Worm (Caenorhabditis elegans) whole organism, young adult: ENCODE measurements around the gene C54F6.20.

Experiments
- B0035.1 ChIP-seq: sonication (generic microtip); optimal IDR thresholded peaks from 2 replicates; lab custom pipeline; 2016; ENCODE audit warnings: missing genetic modification characterization, mild to moderate bottlenecking, missing compliant biosample characterization, missing genotype, missing genetic modification reagents
- B0336.3 ChIP-seq: fragments of 200-800 bp; sonication (Bioruptor generic); IDR thresholded peaks from 2 replicates; pipeline ENCODE4 v1.3.6; 2022; ENCODE audit warnings: missing genetic modification characterization, missing compliant biosample characterization
- C17E4.6 ChIP-seq: fragments of 200-800 bp; sonication (Bioruptor generic); IDR thresholded peaks from 2 replicates; pipeline ENCODE4 v1.3.6; 2022; ENCODE audit warnings: missing genetic modification reagents, missing genetic modification characterization, missing compliant biosample characterization
- F33H1.4 ChIP-seq: fragments of 200-800 bp; sonication (Bioruptor generic); IDR thresholded peaks from 2 replicates; pipeline ENCODE4 v1.3.6; 2022; ENCODE audit warnings: missing genetic modification reagents, missing genetic modification characterization, missing compliant biosample characterization
- F37B4.10 ChIP-seq: fragments of 200-800 bp; sonication (Bioruptor generic); IDR thresholded peaks from 2 replicates; pipeline ENCODE4 v1.3.6; 2022; ENCODE audit warnings: missing genetic modification characterization, missing compliant biosample characterization
- F39B2.1 ChIP-seq: fragments of 200-800 bp; sonication (Bioruptor generic); IDR thresholded peaks from 2 replicates; pipeline ENCODE4 v1.3.6; 2022; ENCODE audit warnings: missing genetic modification reagents, missing genetic modification characterization, missing compliant biosample characterization
- K11D2.4 ChIP-seq: fragments of 200-800 bp; sonication (Bioruptor generic); IDR thresholded peaks from 2 replicates; pipeline ENCODE4 v1.3.6; 2022; ENCODE audit warnings: missing genetic modification reagents, missing genetic modification characterization, missing compliant biosample characterization
- Y53G8AR.9 ChIP-seq: fragments of 200-800 bp; sonication (Bioruptor generic); conservative IDR thresholded peaks from 2 replicates; pipeline ENCODE4 v1.3.6; 2022; ENCODE audit warnings: missing genetic modification reagents, missing genetic modification characterization, missing compliant biosample characterization
- Y79H2A.3 ChIP-seq: fragments of 200-800 bp; sonication (Bioruptor generic); conservative IDR thresholded peaks from 2 replicates; pipeline ENCODE4 v1.3.6; 2022; ENCODE audit warnings: missing genetic modification reagents, missing genetic modification characterization, missing compliant biosample characterization
- Y95B8A.8 ChIP-seq: fragments of 200-800 bp; sonication (Bioruptor generic); IDR thresholded peaks from 2 replicates; pipeline ENCODE4 v1.3.6; 2022; ENCODE audit warnings: missing genetic modification reagents, missing genetic modification characterization, missing compliant biosample characterization
- akir-1 ChIP-seq: fragments of 200-800 bp; sonication (Bioruptor generic); optimal IDR thresholded peaks from 2 replicates; lab custom pipeline; 2018; ENCODE audit warnings: mild to moderate bottlenecking, missing genetic modification characterization, moderate library complexity, missing compliant biosample characterization
- aptf-3 ChIP-seq: fragments of 200-800 bp; sonication (Bioruptor generic); IDR thresholded peaks from 2 replicates; pipeline ENCODE4 v1.3.6; 2022; ENCODE audit warnings: missing genetic modification characterization, missing compliant biosample characterization
- bed-1 ChIP-seq: fragments of 200-800 bp; sonication (Bioruptor generic); IDR thresholded peaks from 2 replicates; pipeline ENCODE4 v1.3.6; 2022; ENCODE audit warnings: missing genetic modification reagents, missing genetic modification characterization, missing compliant biosample characterization
- ccch-3 ChIP-seq: fragments of 200-800 bp; sonication (Bioruptor generic); optimal IDR thresholded peaks from 2 replicates; lab custom pipeline; 2018; ENCODE audit warnings: mild to moderate bottlenecking, missing genetic modification characterization, missing compliant biosample characterization
- cebp-1 ChIP-seq, 2 experiments: fragments of 200-800 bp in 1 of 2; sonication (Bioruptor generic) in 1 of 2; sonication (generic microtip) in 1 of 2; IDR thresholded peaks in 1 of 2; optimal IDR thresholded peaks in 1 of 2; 2 replicates each; pipeline versions ENCODE4 v1.3.6 to Lab custom; 2017 to 2022; ENCODE audit warnings: missing compliant biosample characterization in 2 of 2, missing genetic modification characterization in 2 of 2, mild to moderate bottlenecking in 1 of 2, missing genetic modification reagents in 1 of 2, moderate library complexity in 1 of 2
- ceh-58 ChIP-seq: fragments of 200-800 bp; sonication (Bioruptor generic); IDR thresholded peaks from 2 replicates; pipeline ENCODE4 v1.3.6; 2022; ENCODE audit warnings: missing genetic modification characterization, missing compliant biosample characterization
- chd-7 ChIP-seq: sonication (generic microtip); optimal IDR thresholded peaks from 2 replicates; lab custom pipeline; 2016; ENCODE audit warnings: mild to moderate bottlenecking, missing genetic modification characterization, moderate library complexity, missing compliant biosample characterization
- dpff-1 ChIP-seq: sonication (generic microtip); optimal IDR thresholded peaks from 2 replicates; lab custom pipeline; 2017; ENCODE audit warnings: mild to moderate bottlenecking, missing genetic modification characterization, missing compliant biosample characterization
- dpl-1 ChIP-seq: fragments of 150-350 bp; optimal IDR thresholded peaks from 2 replicates; lab custom pipeline; 2014; ENCODE audit warnings: missing biosample characterization, missing genetic modification reagents, missing genetic modification characterization
- efl-1 ChIP-seq: fragments of 150-350 bp; optimal IDR thresholded peaks from 2 replicates; lab custom pipeline; 2014; ENCODE audit warnings: missing biosample characterization, missing genetic modification reagents, missing genetic modification characterization
- ekl-4 ChIP-seq: fragments of 200-800 bp; sonication (Bioruptor generic); IDR thresholded peaks from 2 replicates; pipeline ENCODE4 v1.3.6; 2022; ENCODE audit warnings: missing genetic modification reagents, missing genetic modification characterization, missing compliant biosample characterization
- hlh-12 ChIP-seq: sonication (generic microtip); optimal IDR thresholded peaks from 2 replicates; lab custom pipeline; 2016; ENCODE audit warnings: missing genetic modification characterization, missing compliant biosample characterization
- let-526 ChIP-seq: fragments of 200-800 bp; sonication (Bioruptor generic); IDR thresholded peaks from 2 replicates; pipeline ENCODE4 v1.3.6; 2022; ENCODE audit warnings: missing genetic modification reagents, missing genetic modification characterization, missing compliant biosample characterization
- let-607 ChIP-seq, 2 experiments: fragments of 200-800 bp in 1 of 2; sonication (Bioruptor generic) in 1 of 2; sonication (generic microtip) in 1 of 2; optimal IDR thresholded peaks; 2 replicates each; lab custom pipeline; 2016 to 2018; ENCODE audit warnings: mild to moderate bottlenecking in 2 of 2, missing compliant biosample characterization in 2 of 2, missing genetic modification characterization in 2 of 2, moderate library complexity in 2 of 2, missing genotype in 1 of 2
- lin-40 ChIP-seq: sonication (generic microtip); optimal IDR thresholded peaks from 2 replicates; lab custom pipeline; 2016; ENCODE audit warnings: missing genetic modification characterization, mild to moderate bottlenecking, missing compliant biosample characterization, missing genotype, missing genetic modification reagents
- madf-10 ChIP-seq: sonication (generic microtip); optimal IDR thresholded peaks from 2 replicates; lab custom pipeline; 2016; ENCODE audit warnings: mild to moderate bottlenecking, missing genetic modification characterization, missing compliant biosample characterization
- mes-4 ChIP-seq: sonication (generic microtip); optimal IDR thresholded peaks from 2 replicates; lab custom pipeline; 2016; ENCODE audit warnings: missing genotype, missing genetic modification characterization, missing compliant biosample characterization
- mxl-1 ChIP-seq: sonication (generic microtip); optimal IDR thresholded peaks from 2 replicates; lab custom pipeline; 2016; ENCODE audit warnings: missing genetic modification characterization, missing compliant biosample characterization
- nfya-1 ChIP-seq: sonication (generic microtip); optimal IDR thresholded peaks from 2 replicates; lab custom pipeline; 2017; ENCODE audit warnings: antibody characterized with exemption, missing compliant biosample characterization, missing genetic modification characterization, borderline replicate concordance; ENCODE audit not compliant: insufficient read depth
- nhr-90 ChIP-seq: sonication (generic microtip); optimal IDR thresholded peaks from 2 replicates; lab custom pipeline; 2016; ENCODE audit warnings: missing genotype, mild to moderate bottlenecking, missing genetic modification characterization, missing compliant biosample characterization
- pbrm-1 ChIP-seq: fragments of 200-800 bp; sonication (Bioruptor generic); IDR thresholded peaks from 2 replicates; pipeline ENCODE4 v1.3.6; 2022; ENCODE audit warnings: missing genetic modification reagents, missing genetic modification characterization, missing compliant biosample characterization
- rec-8 ChIP-seq, 2 experiments: sonication (generic microtip); optimal IDR thresholded peaks; 2 replicates each; lab custom pipeline; 2016; ENCODE audit warnings: mild to moderate bottlenecking in 2 of 2, missing genetic modification characterization in 2 of 2, missing genetic modification reagents in 2 of 2, missing genotype in 2 of 2, missing biosample characterization in 1 of 2, missing compliant biosample characterization in 1 of 2, moderate library complexity in 1 of 2
- sea-2 ChIP-seq: fragments of 200-800 bp; sonication (Bioruptor generic); IDR thresholded peaks from 2 replicates; pipeline ENCODE4 v1.3.6; 2022; ENCODE audit warnings: missing genetic modification characterization, missing compliant biosample characterization
- snpc-1.1 ChIP-seq: sonication (generic microtip); optimal IDR thresholded peaks from 2 replicates; lab custom pipeline; 2017; ENCODE audit warnings: missing genetic modification characterization, mild to moderate bottlenecking, missing compliant biosample characterization, antibody characterized with exemption, moderate library complexity, missing genotype, missing genetic modification reagents; ENCODE audit not compliant: insufficient read depth
- snpc-1.3 ChIP-seq: sonication (generic microtip); optimal IDR thresholded peaks from 2 replicates; lab custom pipeline; 2017; ENCODE audit warnings: missing genetic modification characterization, mild to moderate bottlenecking, missing compliant biosample characterization, antibody characterized with exemption, moderate library complexity, missing genotype, missing genetic modification reagents; ENCODE audit not compliant: insufficient read depth
- snpc-4 ChIP-seq, 5 experiments: fragments of 150-350 bp in 1 of 5; sonication (generic microtip) in 4 of 5; optimal IDR thresholded peaks; 2 replicates each; lab custom pipeline; 2014 to 2018; ENCODE audit warnings: missing genetic modification characterization in 5 of 5, missing biosample characterization in 3 of 5, antibody characterized with exemption in 2 of 5, mild to moderate bottlenecking in 2 of 5, missing compliant biosample characterization in 2 of 5, missing genotype in 2 of 5, moderate library complexity in 2 of 5, missing genetic modification reagents in 1 of 5
- sptf-2 ChIP-seq: fragments of 200-800 bp; sonication (Bioruptor generic); optimal IDR thresholded peaks from 2 replicates; lab custom pipeline; 2018; ENCODE audit warnings: mild to moderate bottlenecking, missing genetic modification characterization, missing compliant biosample characterization
- xnd-1 ChIP-seq: sonication (generic microtip); optimal IDR thresholded peaks from 2 replicates; lab custom pipeline; 2016; ENCODE audit warnings: missing genotype, missing genetic modification reagents, missing genetic modification characterization, missing compliant biosample characterization
- zfh-2 ChIP-seq: fragments of 200-800 bp; sonication (Bioruptor generic); conservative IDR thresholded peaks from 2 replicates; pipeline ENCODE4 v1.3.6; 2022; ENCODE audit warnings: missing genetic modification reagents, missing genetic modification characterization, missing compliant biosample characterization
- zim-3 ChIP-seq: sonication (generic microtip); optimal IDR thresholded peaks from 2 replicates; lab custom pipeline; 2017; ENCODE audit warnings: mild to moderate bottlenecking, missing genetic modification characterization, moderate library complexity, missing compliant biosample characterization
- ztf-22 ChIP-seq: fragments of 200-800 bp; sonication (Bioruptor generic); optimal IDR thresholded peaks from 2 replicates; lab custom pipeline; 2018; ENCODE audit warnings: mild to moderate bottlenecking, missing genetic modification characterization, moderate library complexity, missing compliant biosample characterization
- ztf-3 ChIP-seq: fragments of 200-800 bp; sonication (Bioruptor generic); optimal IDR thresholded peaks from 2 replicates; lab custom pipeline; 2018; ENCODE audit warnings: mild to moderate bottlenecking, missing genetic modification characterization, missing compliant biosample characterization

C54F6.20 gene

ce11 chrV:7558693-7559092, 34.1 kb downstream of the C54F6.20 start, which contains the start of gene ets-7:
Gene ets-7, minus strand, starts transcription at chrV:7558793.
- TF ChIP-seq F37B4.10 (GFP tag; lab: Robert Waterston, UW) (no peak), snpc-1.1 (no peak), snpc-4 (GFP tag; optimal IDR thresholded peaks at IDR 0.05; lab: Kevin White, UChicago) (no peak), snpc-4 (tag; optimal IDR thresholded peaks at IDR 0.05; lab: Kevin White, UChicago) (no peak), let-607 (tag; optimal IDR thresholded peaks at IDR 0.05; lab: Kevin White, UChicago) (no peak), B0336.3 (no peak), efl-1 (no peak), mxl-1 (tag; lab: Kevin White, UChicago) (no peak), nhr-90 (tag; lab: Kevin White, UChicago) (no peak), sea-2 (GFP tag; lab: Robert Waterston, UW) (no peak), dpl-1 (GFP tag; lab: Kevin White, UChicago) (no peak), dpff-1 (no peak), akir-1 (GFP tag; lab: Kevin White, UChicago) (no peak), snpc-1.3 (tag; lab: Kevin White, UChicago) (no peak), let-526 (GFP tag; lab: Robert Waterston, UW) (no peak), F33H1.4 (no peak), ccch-3 (GFP tag; lab: Kevin White, UChicago) (no peak), ztf-3 (GFP tag; lab: Kevin White, UChicago) (no peak)
- TF ChIP-seq, all 124 proteins: peak for 0

ce11 chrV:7562947-7563346, 38.4 kb downstream of the C54F6.20 start, which contains the start of gene F19F10.1:
Gene F19F10.1, plus strand, starts transcription at chrV:7563247.
- TF ChIP-seq pbrm-1 (GFP tag; lab: Robert Waterston, UW): no peak
- no peak for TF ChIP-seq C17E4.6 (GFP tag; lab: Robert Waterston, UW)
- TF ChIP-seq F33H1.4: no peak
- no peak for TF ChIP-seq cebp-1 (GFP tag; IDR thresholded peaks at IDR 0.05; lab: Robert Waterston, UW)
- no peak for TF ChIP-seq cebp-1 (tag; optimal IDR thresholded peaks at IDR 0.05; lab: Kevin White, UChicago)
- TF ChIP-seq sptf-2 (GFP tag; lab: Kevin White, UChicago): no peak
- TF ChIP-seq Y79H2A.3 (GFP tag; lab: Robert Waterston, UW): no peak
- no peak for TF ChIP-seq mxl-1 (tag; lab: Kevin White, UChicago)
- TF ChIP-seq efl-1: no peak
- TF ChIP-seq chd-7 (tag; lab: Kevin White, UChicago): no peak

ce11 chrV:7570290-7570689, 45.7 kb downstream of the C54F6.20 start, which contains the start of gene clec-212:
Gene clec-212, minus strand, starts transcription at chrV:7570390.
- no peak for TF ChIP-seq lin-40 (tag; lab: Kevin White, UChicago)
- TF ChIP-seq aptf-3: no peak
- TF ChIP-seq madf-10 (tag; lab: Kevin White, UChicago): no peak
- no peak for TF ChIP-seq hlh-12
- TF ChIP-seq dpl-1 (GFP tag; lab: Kevin White, UChicago): no peak
- no peak for TF ChIP-seq zfh-2 (GFP tag; lab: Robert Waterston, UW)
- TF ChIP-seq ekl-4 (GFP tag; lab: Robert Waterston, UW): no peak
- no peak for TF ChIP-seq ztf-22 (GFP tag; lab: Kevin White, UChicago)
- TF ChIP-seq Y95B8A.8 (GFP tag; lab: Robert Waterston, UW): no peak
- TF ChIP-seq B0336.3: no peak
- no peak for TF ChIP-seq K11D2.4 (GFP tag; lab: Robert Waterston, UW)

- no peak for TF ChIP-seq rec-8 (tag; optimal IDR thresholded peaks at IDR 0.05; lab: Kevin White, UChicago)
- TF ChIP-seq F39B2.1 (GFP tag; lab: Robert Waterston, UW): no peak
- no peak for TF ChIP-seq ceh-58 (GFP tag; lab: Robert Waterston, UW)
- no peak for TF ChIP-seq nfya-1 (tag; lab: Kevin White, UChicago)
- TF ChIP-seq B0035.1: no peak
- TF ChIP-seq sea-2 (GFP tag; lab: Robert Waterston, UW): no peak
- TF ChIP-seq zim-3 (tag; lab: Kevin White, UChicago): no peak
- TF ChIP-seq mes-4 (tag; lab: Kevin White, UChicago): no peak
- no peak for TF ChIP-seq snpc-1.3 (tag; lab: Kevin White, UChicago)
- TF ChIP-seq Y53G8AR.9: no peak
- TF ChIP-seq F33H1.4: no peak
- no peak for TF ChIP-seq xnd-1 (tag; lab: Kevin White, UChicago)
- no peak for TF ChIP-seq ekl-4 (GFP tag; lab: Robert Waterston, UW)
- TF ChIP-seq bed-1 (GFP tag; lab: Robert Waterston, UW): no peak
- no peak for TF ChIP-seq Y95B8A.8 (GFP tag; lab: Robert Waterston, UW)
These were observed 46.4 kb downstream of the C54F6.20 start, which contains the start of gene F19F10.14 for ce11 chrV:7570955-7571354. Gene F19F10.14, minus strand, starts transcription at chrV:7571055.
